Worm (Caenorhabditis elegans) whole organism, L1 larva: ENCODE results near the gene srw-15.

Source experiments
- lir-3 ChIP-seq: sonication (generic microtip); optimal IDR thresholded peaks from 2 replicates; lab custom pipeline; 2016; ENCODE audit warnings: mild to moderate bottlenecking, missing genetic modification characterization, moderate library complexity, missing compliant biosample characterization; ENCODE audit not compliant: poor library complexity
- mdl-1 ChIP-seq, 2 experiments: fragments of 150-350 bp; optimal IDR thresholded peaks; 2 replicates each; lab custom pipeline; 2014 to 2017; ENCODE audit warnings: missing biosample characterization in 2 of 2, missing genetic modification characterization in 2 of 2, inconsistent platforms in 1 of 2
- mep-1 ChIP-seq: fragments of 150-350 bp; optimal IDR thresholded peaks from 2 replicates; lab custom pipeline; 2014; ENCODE audit warnings: missing biosample characterization, missing genetic modification characterization
- nhr-11 ChIP-seq: fragments of 150-350 bp; optimal IDR thresholded peaks from 2 replicates; lab custom pipeline; 2014; ENCODE audit warnings: missing biosample characterization, missing genetic modification characterization

DNA sequence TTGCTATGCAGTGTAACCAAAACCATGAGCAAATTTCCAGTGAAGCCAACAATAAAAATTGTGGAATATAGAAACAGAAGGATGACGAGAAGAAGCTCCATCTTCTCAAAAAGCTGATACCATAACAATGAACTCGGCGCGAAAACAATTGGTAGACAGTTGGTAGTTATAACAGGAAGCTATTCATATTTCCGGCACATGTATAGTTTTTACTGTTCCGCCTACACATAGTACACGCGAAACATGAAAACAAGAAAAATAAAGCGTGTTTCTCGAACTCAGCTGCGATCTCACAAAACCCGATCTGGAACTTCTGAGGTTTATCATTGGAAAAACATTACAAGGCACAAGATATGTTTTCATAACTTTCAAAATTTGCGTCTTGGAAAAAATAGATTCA is 28.7 kb downstream of the srw-15 start, which contains the start of gene srsx-37:
- TF ChIP-seq lir-3 (tag; lab: Kevin White, UChicago): no peak
- TF ChIP-seq mep-1 (tag; lab: Kevin White, UChicago): no peak
- no peak for TF ChIP-seq mdl-1 (tag; optimal IDR thresholded peaks at IDR 0.05; lab: Kevin White, UChicago)
- TF ChIP-seq nhr-11: no peak
